Worm (Caenorhabditis elegans) whole organism, L4 larva: ENCODE measurements around the gene Y54G2A.44.

ENCODE experiments used
- D1046.2 ChIP-seq: fragments of 200-800 bp; sonication (Bioruptor generic); IDR thresholded peaks from 2 replicates; pipeline ENCODE4 v1.3.6; 2022; ENCODE audit warnings: missing genetic modification characterization, missing compliant biosample characterization
- F10B5.3 ChIP-seq: sonication (generic microtip); optimal IDR thresholded peaks from 2 replicates; lab custom pipeline; 2016; ENCODE audit warnings: mild to moderate bottlenecking, missing genetic modification characterization, missing compliant biosample characterization
- F49E8.2 ChIP-seq: sonication (generic microtip); optimal IDR thresholded peaks from 2 replicates; lab custom pipeline; 2016; ENCODE audit warnings: missing compliant biosample characterization, mild to moderate bottlenecking, missing genetic modification characterization, borderline replicate concordance
- Y105C5A.15 ChIP-seq: fragments of 200-800 bp; sonication (Bioruptor generic); IDR thresholded peaks from 2 replicates; pipeline ENCODE4 v1.3.6; 2022; ENCODE audit warnings: missing genetic modification characterization, missing compliant biosample characterization
- Y5F2A.4 ChIP-seq: fragments of 200-800 bp; sonication (Bioruptor generic); optimal IDR thresholded peaks from 2 replicates; lab custom pipeline; 2018; ENCODE audit warnings: mild to moderate bottlenecking, missing genetic modification characterization, missing compliant biosample characterization
- ZK337.2 ChIP-seq: fragments of 200-800 bp; sonication (Bioruptor generic); IDR thresholded peaks from 2 replicates; pipeline ENCODE4 v1.3.6; 2022; ENCODE audit warnings: missing genetic modification reagents, missing genetic modification characterization, missing compliant biosample characterization
- aha-1 ChIP-seq: fragments of 150-350 bp; peaks from one replicate; lab custom pipeline; 2014; ENCODE audit warnings: missing biosample characterization, missing genetic modification characterization
- arid-1 ChIP-seq: fragments of 200-800 bp; sonication (Bioruptor generic); conservative IDR thresholded peaks from 2 replicates; pipeline ENCODE4 v1.3.6; 2022; ENCODE audit warnings: missing genetic modification reagents, missing genetic modification characterization, missing compliant biosample characterization
- attf-4 ChIP-seq: sonication (generic microtip); optimal IDR thresholded peaks from 3 replicates; lab custom pipeline; 2017; ENCODE audit warnings: missing biosample characterization, missing genetic modification characterization
- ceh-20 ChIP-seq: fragments of 200-800 bp; sonication (Bioruptor generic); IDR thresholded peaks from 2 replicates; pipeline ENCODE4 v1.3.6; 2022; ENCODE audit warnings: missing genetic modification reagents, missing genetic modification characterization, missing compliant biosample characterization
- daf-16 ChIP-seq, 3 experiments: sonication (generic microtip); optimal IDR thresholded peaks; 2 replicates each; lab custom pipeline; 2016 to 2017; ENCODE audit warnings: missing genetic modification characterization in 3 of 3, missing genetic modification reagents in 3 of 3, mild to moderate bottlenecking in 2 of 3, missing compliant biosample characterization in 2 of 3, missing biosample characterization in 1 of 3, moderate library complexity in 1 of 3
- daf-8 ChIP-seq: fragments of 200-800 bp; sonication (Bioruptor generic); IDR thresholded peaks from 2 replicates; pipeline ENCODE4 v1.3.6; 2022; ENCODE audit warnings: missing genetic modification characterization, missing compliant biosample characterization
- dmd-6 ChIP-seq: fragments of 200-800 bp; sonication (Bioruptor generic); IDR thresholded peaks from 2 replicates; pipeline ENCODE4 v1.3.6; 2022; ENCODE audit warnings: missing genetic modification reagents, missing genetic modification characterization, missing compliant biosample characterization
- dmd-8 ChIP-seq: fragments of 200-800 bp; sonication (Bioruptor generic); IDR thresholded peaks from 2 replicates; pipeline ENCODE4 v1.3.6; 2022; ENCODE audit warnings: missing genetic modification characterization, missing compliant biosample characterization
- duxl-1 ChIP-seq: sonication (generic microtip); optimal IDR thresholded peaks from 2 replicates; lab custom pipeline; 2016; ENCODE audit warnings: mild to moderate bottlenecking, missing genetic modification characterization, moderate library complexity, missing compliant biosample characterization; ENCODE audit not compliant: poor library complexity
- dve-1 ChIP-seq: sonication (generic microtip); optimal IDR thresholded peaks from 2 replicates; lab custom pipeline; 2017; ENCODE audit warnings: antibody characterized with exemption, mild to moderate bottlenecking, missing genetic modification characterization, missing compliant biosample characterization; ENCODE audit not compliant: insufficient read depth
- egl-27 ChIP-seq: sonication (generic microtip); optimal IDR thresholded peaks from 3 replicates; lab custom pipeline; 2017; ENCODE audit warnings: missing biosample characterization, missing genetic modification reagents, missing genetic modification characterization
- egl-43 ChIP-seq: fragments of 200-800 bp; sonication (Bioruptor generic); IDR thresholded peaks from 2 replicates; pipeline ENCODE4 v1.3.6; 2022; ENCODE audit warnings: missing genetic modification reagents, missing genetic modification characterization, missing compliant biosample characterization
- fkh-10 ChIP-seq: fragments of 150-350 bp; optimal IDR thresholded peaks from 2 replicates; lab custom pipeline; 2014; ENCODE audit warnings: missing biosample characterization, missing genetic modification reagents, missing genetic modification characterization
- fos-1 ChIP-seq: fragments of 150-350 bp; optimal IDR thresholded peaks from 2 replicates; lab custom pipeline; 2014; ENCODE audit warnings: missing biosample characterization, missing genetic modification characterization
- gei-8 ChIP-seq: fragments of 200-800 bp; sonication (Bioruptor generic); optimal IDR thresholded peaks from 2 replicates; lab custom pipeline; 2018; ENCODE audit warnings: mild to moderate bottlenecking, missing genetic modification characterization, missing compliant biosample characterization
- hif-1 ChIP-seq, 2 experiments: sonication (generic microtip); optimal IDR thresholded peaks; 2 replicates each; lab custom pipeline; 2016 to 2017; ENCODE audit warnings: missing compliant biosample characterization in 2 of 2, missing genetic modification characterization in 2 of 2, missing genetic modification reagents in 2 of 2, missing genotype in 2 of 2, mild to moderate bottlenecking in 1 of 2
- hmg-1.1 ChIP-seq: fragments of 200-800 bp; sonication (Bioruptor generic); IDR thresholded peaks from 2 replicates; pipeline ENCODE4 v1.3.6; 2022; ENCODE audit warnings: missing genetic modification reagents, missing genetic modification characterization, missing compliant biosample characterization
- lim-7 ChIP-seq: fragments of 200-800 bp; sonication (Bioruptor generic); IDR thresholded peaks from 2 replicates; pipeline ENCODE4 v1.3.6; 2022; ENCODE audit warnings: missing genetic modification characterization, missing compliant biosample characterization
- lin-29 ChIP-seq: fragments of 200-800 bp; sonication (Bioruptor generic); IDR thresholded peaks from 2 replicates; pipeline ENCODE4 v1.3.6; 2022; ENCODE audit warnings: missing genetic modification reagents, missing genetic modification characterization, missing compliant biosample characterization
- lin-38 ChIP-seq: fragments of 200-800 bp; sonication (Bioruptor generic); IDR thresholded peaks from 2 replicates; pipeline ENCODE4 v1.3.6; 2022; ENCODE audit warnings: missing genetic modification reagents, missing genetic modification characterization, missing compliant biosample characterization
- lin-39 ChIP-seq: fragments of 150-350 bp; optimal IDR thresholded peaks from 2 replicates; lab custom pipeline; 2014; ENCODE audit warnings: missing biosample characterization, missing genetic modification reagents, missing genetic modification characterization
- lsy-2 ChIP-seq, 2 experiments: fragments of 150-350 bp in 1 of 2; sonication (generic microtip) in 1 of 2; optimal IDR thresholded peaks; 2 replicates each; lab custom pipeline; 2014 to 2017; ENCODE audit warnings: missing biosample characterization in 2 of 2, missing genetic modification characterization in 2 of 2
- madf-9 ChIP-seq: fragments of 200-800 bp; sonication (Bioruptor generic); conservative IDR thresholded peaks from 2 replicates; pipeline ENCODE4 v1.3.6; 2022; ENCODE audit warnings: missing genetic modification reagents, missing genetic modification characterization, missing compliant biosample characterization
- mxl-2 ChIP-seq: fragments of 200-800 bp; sonication (Bioruptor generic); conservative IDR thresholded peaks from 2 replicates; pipeline ENCODE4 v1.3.6; 2022; ENCODE audit warnings: missing genetic modification reagents, missing genetic modification characterization, missing compliant biosample characterization
- mxl-3 ChIP-seq: fragments of 200-800 bp; sonication (Bioruptor generic); optimal IDR thresholded peaks from 2 replicates; lab custom pipeline; 2018; ENCODE audit warnings: mild to moderate bottlenecking, missing genetic modification characterization, missing compliant biosample characterization
- nhr-11 ChIP-seq: fragments of 150-350 bp; optimal IDR thresholded peaks from 2 replicates; lab custom pipeline; 2014; ENCODE audit warnings: missing biosample characterization, missing genetic modification characterization
- nhr-237 ChIP-seq: sonication (generic microtip); optimal IDR thresholded peaks from 2 replicates; lab custom pipeline; 2017; ENCODE audit warnings: missing biosample characterization, missing genetic modification characterization
- nhr-25 ChIP-seq: sonication (generic microtip); optimal IDR thresholded peaks from 2 replicates; lab custom pipeline; 2017; ENCODE audit warnings: missing genetic modification characterization, mild to moderate bottlenecking, missing compliant biosample characterization, antibody characterized with exemption, moderate library complexity, borderline replicate concordance; ENCODE audit not compliant: insufficient read depth
- nhr-41 ChIP-seq: fragments of 200-800 bp; sonication (Bioruptor generic); IDR thresholded peaks from 2 replicates; pipeline ENCODE4 v1.3.6; 2022; ENCODE audit warnings: missing genetic modification reagents, missing genetic modification characterization, missing compliant biosample characterization
- nhr-42 ChIP-seq: fragments of 200-800 bp; sonication (Bioruptor generic); IDR thresholded peaks from 2 replicates; pipeline ENCODE4 v1.3.6; 2022; ENCODE audit warnings: missing genetic modification characterization, missing compliant biosample characterization
- rbr-2 ChIP-seq: sonication (generic microtip); optimal IDR thresholded peaks from 2 replicates; lab custom pipeline; 2016; ENCODE audit warnings: missing genotype, missing genetic modification characterization, missing compliant biosample characterization
- sdz-12 ChIP-seq: fragments of 200-800 bp; sonication (Bioruptor generic); optimal IDR thresholded peaks from 2 replicates; lab custom pipeline; 2018; ENCODE audit warnings: mild to moderate bottlenecking, missing genetic modification characterization, missing compliant biosample characterization
- set-16 ChIP-seq: fragments of 200-800 bp; sonication (Bioruptor generic); IDR thresholded peaks from 2 replicates; pipeline ENCODE4 v1.3.6; 2022; ENCODE audit warnings: missing genetic modification reagents, missing genetic modification characterization, missing compliant biosample characterization
- snpc-1.2 ChIP-seq: fragments of 200-800 bp; sonication (Bioruptor generic); IDR thresholded peaks from 2 replicates; pipeline ENCODE4 v1.3.6; 2022; ENCODE audit warnings: missing genetic modification reagents, missing genetic modification characterization, missing compliant biosample characterization
- spr-3 ChIP-seq: fragments of 200-800 bp; sonication (Bioruptor generic); optimal IDR thresholded peaks from 2 replicates; lab custom pipeline; 2018; ENCODE audit warnings: mild to moderate bottlenecking, missing genetic modification characterization, missing compliant biosample characterization
- tra-1 ChIP-seq: fragments of 200-800 bp; sonication (Bioruptor generic); IDR thresholded peaks from 2 replicates; pipeline ENCODE4 v1.3.6; 2022; ENCODE audit warnings: missing genetic modification reagents, missing genetic modification characterization, missing compliant biosample characterization
- vab-7 ChIP-seq: fragments of 200-800 bp; sonication (Bioruptor generic); IDR thresholded peaks from 2 replicates; pipeline ENCODE4 v1.3.6; 2022; ENCODE audit warnings: missing genetic modification reagents, missing genetic modification characterization, missing compliant biosample characterization
- zag-1 ChIP-seq: fragments of 150-350 bp; optimal IDR thresholded peaks from 2 replicates; lab custom pipeline; 2014; ENCODE audit warnings: missing biosample characterization, missing genetic modification characterization
- zip-11 ChIP-seq: fragments of 200-800 bp; sonication (Bioruptor generic); IDR thresholded peaks from 2 replicates; pipeline ENCODE4 v1.3.6; 2022; ENCODE audit warnings: missing genetic modification characterization, missing compliant biosample characterization
- ztf-7 ChIP-seq: fragments of 150-350 bp; optimal IDR thresholded peaks from 2 replicates; lab custom pipeline; 2014; ENCODE audit warnings: missing biosample characterization, missing genetic modification characterization

The Y54G2A.44 gene

DNA sequence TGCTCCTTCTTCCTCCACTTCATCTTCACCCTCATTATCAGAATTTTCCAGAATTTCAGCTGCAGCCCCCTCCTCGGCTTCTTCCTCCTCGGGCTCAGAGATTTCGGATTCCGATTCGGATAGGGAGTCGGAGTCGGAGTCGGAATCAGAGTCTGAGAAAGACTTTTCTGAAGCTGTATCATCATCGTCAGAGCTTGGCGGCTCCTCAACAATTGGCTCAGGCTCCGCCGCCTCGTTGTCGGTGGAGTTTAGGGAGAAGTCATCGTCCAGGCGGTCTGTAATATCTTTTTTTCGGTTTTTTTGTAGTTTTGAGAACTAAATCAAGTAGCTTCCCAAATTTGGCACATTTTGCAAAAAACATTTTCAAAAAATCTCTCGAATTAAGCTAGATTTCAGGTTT lies 30.8 kb upstream of the Y54G2A.44 start:
- TF ChIP-seq D1046.2: no peak
- TF ChIP-seq nhr-25 (tag; lab: Kevin White, UChicago): no peak
- TF ChIP-seq dmd-6: no peak
- no peak for TF ChIP-seq mxl-2 (GFP tag; lab: Robert Waterston, UW)
- no peak for TF ChIP-seq lin-38 (GFP tag; lab: Robert Waterston, UW)
- TF ChIP-seq fkh-10 (GFP tag; lab: Kevin White, UChicago): no peak
- no peak for TF ChIP-seq nhr-11 (tag; lab: Kevin White, UChicago)
- TF ChIP-seq nhr-42: no peak
- TF ChIP-seq egl-43 (GFP tag; lab: Robert Waterston, UW): no peak; the same call in 1 of the 2 replicates
- TF ChIP-seq lim-7 (GFP tag; lab: Robert Waterston, UW): 0 out of 2 replicates have a peak, but pooled peaks have one; percentile 37
- TF ChIP-seq Y5F2A.4 (GFP tag; lab: Kevin White, UChicago): no peak
- TF ChIP-seq zip-11 (GFP tag; lab: Robert Waterston, UW): no peak
- no peak for TF ChIP-seq nhr-41 (GFP tag; lab: Robert Waterston, UW)
- no peak for TF ChIP-seq F49E8.2
- no peak; the same call in 1 of the 2 replicates for TF ChIP-seq ceh-20 (GFP tag; lab: Robert Waterston, UW)
- no peak for TF ChIP-seq daf-16 (GFP tag; optimal IDR thresholded peaks at IDR 0.05; lab: Kevin White, UChicago)
- TF ChIP-seq daf-16 (tag; optimal IDR thresholded peaks at IDR 0.05; lab: Kevin White, UChicago): no peak
- TF ChIP-seq nhr-237: no peak
- no peak for TF ChIP-seq dve-1 (tag; lab: Kevin White, UChicago)
- TF ChIP-seq set-16 (GFP tag; lab: Robert Waterston, UW): peak; percentile 79
- TF ChIP-seq snpc-1.2 (GFP tag; lab: Robert Waterston, UW): peak; percentile 55; the same call in 1 of the 2 replicates
- TF ChIP-seq fos-1 (tag; lab: Kevin White, UChicago): no peak
- no peak for TF ChIP-seq hif-1 (tag; optimal IDR thresholded peaks at IDR 0.05; lab: Kevin White, UChicago)
- no peak for TF ChIP-seq F10B5.3 (tag; lab: Kevin White, UChicago)
- no peak for TF ChIP-seq ZK337.2 (GFP tag; lab: Robert Waterston, UW)
- TF ChIP-seq egl-27: no peak
- TF ChIP-seq madf-9 (GFP tag; lab: Robert Waterston, UW): peak; percentile 6; the same call in 1 of the 2 replicates
- TF ChIP-seq sdz-12: peak; percentile 52
- peak; percentile 12 for TF ChIP-seq spr-3 (GFP tag; lab: Kevin White, UChicago)
- TF ChIP-seq gei-8: no peak
- TF ChIP-seq aha-1: peak; percentile 93
- TF ChIP-seq vab-7: no peak
- TF ChIP-seq daf-8: no peak
- TF ChIP-seq rbr-2 (tag; lab: Kevin White, UChicago): no peak
- TF ChIP-seq, all 104 proteins: peak for 7

- TF ChIP-seq dmd-8 (GFP tag; lab: Robert Waterston, UW) (no peak), daf-16 (GFP tag; optimal IDR thresholded peaks at IDR 0.05; lab: Kevin White, UChicago) (no peak), daf-16 (tag; optimal IDR thresholded peaks at IDR 0.05; lab: Kevin White, UChicago) (no peak), daf-8 (no peak), nhr-42 (no peak), nhr-11 (tag; lab: Kevin White, UChicago) (no peak), arid-1 (GFP tag; lab: Robert Waterston, UW) (no peak), lin-39 (no peak), fos-1 (tag; lab: Kevin White, UChicago) (no peak), ztf-7 (tag; lab: Kevin White, UChicago) (no peak), hmg-1.1 (no peak), tra-1 (no peak), madf-9 (GFP tag; lab: Robert Waterston, UW) (no peak), lsy-2 (tag; optimal IDR thresholded peaks at IDR 0.05; lab: Kevin White, UChicago) (no peak), lin-29 (GFP tag; lab: Robert Waterston, UW) (no peak), zag-1 (tag; lab: Kevin White, UChicago) (no peak), mxl-3 (GFP tag; lab: Kevin White, UChicago) (no peak), attf-4 (tag; lab: Kevin White, UChicago) (no peak), duxl-1 (no peak), Y105C5A.15 (GFP tag; lab: Robert Waterston, UW) (no peak)
- TF ChIP-seq, all 104 proteins: peak for 0
These were observed 30.0 kb upstream of the Y54G2A.44 start, which contains the start of gene Y54G2A.11 for ce11 chrIV:2771692-2772091. Y54G2A.11 (minus strand) TSS chrIV:2771792.
